Worm (Caenorhabditis elegans) whole organism, early embryonic: ENCODE results near the gene F46F5.11.

Experiments
- ama-1 ChIP-seq: fragments of 150-350 bp; optimal IDR thresholded peaks from 2 replicates; lab custom pipeline; 2014
- ceh-36 ChIP-seq: sonication (generic microtip); optimal IDR thresholded peaks from 2 replicates; lab custom pipeline; 2016; ENCODE audit warnings: missing genetic modification characterization, inconsistent platforms, missing compliant biosample characterization
- flt-1 ChIP-seq: fragments of 200-800 bp; sonication (Bioruptor generic); IDR thresholded peaks from 2 replicates; pipeline ENCODE4 v1.3.6; 2022; ENCODE audit warnings: missing genetic modification characterization, missing compliant biosample characterization
- tra-4 ChIP-seq: sonication (generic microtip); optimal IDR thresholded peaks from 2 replicates; lab custom pipeline; 2017; ENCODE audit warnings: missing genetic modification characterization, missing compliant biosample characterization

ce11 chrII:770253-770652, 38.3 kb upstream of the F46F5.11 start, which contains the start of gene C08G5.6:
- TF ChIP-seq flt-1 (GFP tag; lab: Robert Waterston, UW) (no peak), ama-1 (no peak), tra-4 (no peak), ceh-36 (no peak)
